Worm (Caenorhabditis elegans) whole organism, midembryonic: ENCODE data around the gene tebp-2.

ENCODE experiments used
- T22C8.4 ChIP-seq: fragments of 200-800 bp; sonication (Bioruptor generic); IDR thresholded peaks from 2 replicates; pipeline ENCODE4 v1.3.6; 2022; ENCODE audit warnings: missing genetic modification characterization, missing compliant biosample characterization
- cog-1 ChIP-seq: sonication (generic microtip); optimal IDR thresholded peaks from 2 replicates; lab custom pipeline; 2016; ENCODE audit warnings: missing genetic modification characterization, missing compliant biosample characterization
- flt-1 ChIP-seq: fragments of 200-800 bp; sonication (Bioruptor generic); IDR thresholded peaks from 2 replicates; pipeline ENCODE4 v1.3.6; 2022; ENCODE audit warnings: missing genetic modification characterization, missing compliant biosample characterization
- klf-2 ChIP-seq: fragments of 200-800 bp; sonication (Bioruptor generic); conservative IDR thresholded peaks from 2 replicates; pipeline ENCODE4 v1.3.6; 2022; ENCODE audit warnings: missing genetic modification reagents, missing genetic modification characterization, missing compliant biosample characterization
- med-1 ChIP-seq: sonication (generic microtip); optimal IDR thresholded peaks from 2 replicates; lab custom pipeline; 2017; ENCODE audit warnings: missing genetic modification characterization, mild to moderate bottlenecking, missing compliant biosample characterization, antibody characterized with exemption, missing genetic modification reagents; ENCODE audit not compliant: insufficient read depth
- ref-1 ChIP-seq: fragments of 200-800 bp; sonication (Bioruptor generic); conservative IDR thresholded peaks from 2 replicates; pipeline ENCODE4 v1.3.6; 2022; ENCODE audit warnings: missing genetic modification reagents, missing genetic modification characterization, missing compliant biosample characterization
- tab-1 ChIP-seq: fragments of 200-800 bp; sonication (Bioruptor generic); IDR thresholded peaks from 2 replicates; pipeline ENCODE4 v1.3.6; 2022; ENCODE audit warnings: missing genetic modification characterization, missing compliant biosample characterization
- ztf-23 ChIP-seq: fragments of 200-800 bp; sonication (Bioruptor generic); IDR thresholded peaks from 2 replicates; pipeline ENCODE4 v1.3.6; 2022; ENCODE audit warnings: missing genetic modification reagents, missing genetic modification characterization, missing compliant biosample characterization
- ztf-29 ChIP-seq: fragments of 200-800 bp; sonication (Bioruptor generic); IDR thresholded peaks from 2 replicates; pipeline ENCODE4 v1.3.6; 2022; ENCODE audit warnings: missing genetic modification reagents, missing genetic modification characterization, missing compliant biosample characterization

- TF ChIP-seq flt-1 (GFP tag; lab: Robert Waterston, UW) = no peak
- TF ChIP-seq ztf-23 (GFP tag; lab: Robert Waterston, UW) = no peak
- TF ChIP-seq tab-1 = no peak
- TF ChIP-seq ztf-29 = no peak
- TF ChIP-seq cog-1 (tag; lab: Kevin White, UChicago) = no peak
- TF ChIP-seq med-1 (GFP tag; lab: Kevin White, UChicago) = no peak
- no peak for TF ChIP-seq ref-1 (GFP tag; lab: Robert Waterston, UW)
- no peak for TF ChIP-seq T22C8.4 (GFP tag; lab: Robert Waterston, UW)
- TF ChIP-seq klf-2 (GFP tag; lab: Robert Waterston, UW) = no peak
Measured at ce11 chrIV:5501414-5501813, 40.0 kb upstream of the tebp-2 start.
